Fruit fly (Drosophila melanogaster) whole organism, adult: ENCODE measurements around the gene Ns4.

ENCODE experiments used
- CG11617 ChIP-seq: fragments of 200-800 bp; sonication (Bioruptor generic); optimal IDR thresholded peaks from 2 replicates; lab custom pipeline; 2017; ENCODE audit warnings: mild to moderate bottlenecking, missing biosample characterization, missing genetic modification reagents, missing genetic modification characterization
- CG12768 ChIP-seq: fragments of 200-800 bp; sonication (Bioruptor generic); optimal IDR thresholded peaks from 2 replicates; lab custom pipeline; 2017; ENCODE audit warnings: missing biosample characterization, missing genetic modification characterization, mild to moderate bottlenecking, moderate library complexity, missing genetic modification reagents
- CG14711 ChIP-seq: fragments of 200-800 bp; sonication (Bioruptor generic); optimal IDR thresholded peaks from 2 replicates; lab custom pipeline; 2018; ENCODE audit warnings: missing biosample characterization, mild to moderate bottlenecking, missing genetic modification characterization, moderate library complexity
- CG1620 ChIP-seq: fragments of 200-800 bp; sonication (Bioruptor generic); optimal IDR thresholded peaks from 2 replicates; lab custom pipeline; 2016; ENCODE audit warnings: missing biosample characterization, missing genetic modification characterization
- CG33017 ChIP-seq: fragments of 200-800 bp; sonication (Bioruptor generic); optimal IDR thresholded peaks from 2 replicates; lab custom pipeline; 2018; ENCODE audit warnings: missing biosample characterization, mild to moderate bottlenecking, missing genetic modification characterization, moderate library complexity
- CG5204 ChIP-seq: fragments of 200-800 bp; sonication (Bioruptor generic); optimal IDR thresholded peaks from 2 replicates; lab custom pipeline; 2016; ENCODE audit warnings: missing biosample characterization, missing genetic modification characterization
- CG7045 ChIP-seq: fragments of 200-800 bp; sonication (Bioruptor generic); optimal IDR thresholded peaks from 2 replicates; lab custom pipeline; 2017; ENCODE audit warnings: missing biosample characterization, mild to moderate bottlenecking, missing genetic modification characterization
- CG7101 ChIP-seq: fragments of 200-800 bp; sonication (Bioruptor generic); optimal IDR thresholded peaks from 2 replicates; lab custom pipeline; 2018; ENCODE audit warnings: missing biosample characterization, mild to moderate bottlenecking, missing genetic modification characterization, moderate library complexity
- Clk ChIP-seq: fragments of 200-800 bp; sonication (Bioruptor generic); optimal IDR thresholded peaks from 2 replicates; lab custom pipeline; 2017; ENCODE audit warnings: missing biosample characterization, missing genetic modification characterization
- Crg-1 ChIP-seq: fragments of 200-800 bp; sonication (Bioruptor generic); optimal IDR thresholded peaks from 2 replicates; lab custom pipeline; 2016; ENCODE audit warnings: missing biosample characterization, missing genetic modification characterization
- Hr96 ChIP-seq: fragments of 200-800 bp; sonication (Bioruptor generic); optimal IDR thresholded peaks from 2 replicates; lab custom pipeline; 2016; ENCODE audit warnings: missing biosample characterization, missing genetic modification characterization
- Mnt ChIP-seq: fragments of 200-800 bp; sonication (Bioruptor generic); optimal IDR thresholded peaks from 2 replicates; lab custom pipeline; 2016; ENCODE audit warnings: missing biosample characterization, mild to moderate bottlenecking, missing genetic modification characterization
- bab1 ChIP-seq: fragments of 200-800 bp; sonication (Bioruptor generic); optimal IDR thresholded peaks from 3 replicates; lab custom pipeline; 2019; ENCODE audit warnings: missing biosample characterization, mild to moderate bottlenecking, missing genetic modification characterization, moderate library complexity
- cic ChIP-seq: fragments of 200-800 bp; sonication (Bioruptor generic); optimal IDR thresholded peaks from 2 replicates; lab custom pipeline; 2017; ENCODE audit warnings: missing biosample characterization, mild to moderate bottlenecking, missing genetic modification characterization, moderate library complexity
- cnc ChIP-seq, 2 experiments: fragments of >200 bp; optimal IDR thresholded peaks; 2 replicates each; lab custom pipeline; 2017
- kay ChIP-seq: fragments of 200-800 bp; sonication (Bioruptor generic); peaks from one replicate; lab custom pipeline; 2016; ENCODE audit warnings: missing biosample characterization, missing genetic modification characterization, borderline replicate concordance
- ovo ChIP-seq: fragments of 200-800 bp; sonication (Bioruptor generic); optimal IDR thresholded peaks from 2 replicates; lab custom pipeline; 2016; ENCODE audit warnings: missing biosample characterization, missing genetic modification characterization
- pad ChIP-seq: fragments of 200-800 bp; sonication (Bioruptor generic); optimal IDR thresholded peaks from 3 replicates; lab custom pipeline; 2017; ENCODE audit warnings: missing biosample characterization, missing genetic modification characterization, mild to moderate bottlenecking, moderate library complexity, missing genetic modification reagents
- tj ChIP-seq: fragments of 200-800 bp; sonication (Bioruptor generic); optimal IDR thresholded peaks from 3 replicates; lab custom pipeline; 2017; ENCODE audit warnings: missing biosample characterization, mild to moderate bottlenecking, missing genetic modification characterization, moderate library complexity
- toe ChIP-seq: fragments of 200-800 bp; sonication (Bioruptor generic); optimal IDR thresholded peaks from 2 replicates; lab custom pipeline; 2016; ENCODE audit warnings: missing biosample characterization, missing genetic modification characterization

Ns4 gene

DNA sequence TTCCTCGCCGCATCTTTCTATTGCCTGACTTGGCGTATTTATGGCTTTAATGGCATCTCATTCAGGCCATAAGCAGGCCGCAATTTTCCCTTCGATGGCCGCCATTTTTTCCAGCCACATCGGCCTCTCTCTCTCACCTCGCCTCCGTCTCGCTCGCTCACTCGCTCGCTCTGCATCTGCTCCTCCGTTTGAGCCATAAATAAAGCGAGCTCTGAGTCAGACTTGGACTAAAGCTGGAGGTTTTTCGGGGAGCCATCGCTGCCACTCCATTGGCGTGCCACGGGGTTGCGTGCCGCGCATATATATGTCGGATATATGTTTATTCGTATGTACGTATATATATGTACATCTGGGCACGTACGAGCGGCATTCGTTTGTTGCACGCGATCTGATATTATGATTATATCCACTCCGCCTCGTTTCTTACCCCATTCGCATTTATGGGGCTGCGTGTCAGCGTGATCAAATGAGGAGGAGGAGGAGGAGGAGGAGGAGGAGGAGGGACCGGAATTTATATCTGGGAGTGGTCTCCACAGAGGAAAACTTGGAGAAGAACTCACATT is 24.7 kb downstream of the Ns4 start:
- TF ChIP-seq CG33017 (tag; lab: Kevin White, UChicago), result no peak
- TF ChIP-seq Hr96 (GFP tag; lab: Kevin White, UChicago), result no peak
- no peak for TF ChIP-seq CG7045 (GFP tag; lab: Kevin White, UChicago)
- TF ChIP-seq tj (GFP tag; lab: Kevin White, UChicago), result no peak
- no peak for TF ChIP-seq CG11617 (GFP tag; lab: Kevin White, UChicago)
- TF ChIP-seq Crg-1, result no peak
- TF ChIP-seq Mnt, result no peak
- TF ChIP-seq kay, result no peak

DNA sequence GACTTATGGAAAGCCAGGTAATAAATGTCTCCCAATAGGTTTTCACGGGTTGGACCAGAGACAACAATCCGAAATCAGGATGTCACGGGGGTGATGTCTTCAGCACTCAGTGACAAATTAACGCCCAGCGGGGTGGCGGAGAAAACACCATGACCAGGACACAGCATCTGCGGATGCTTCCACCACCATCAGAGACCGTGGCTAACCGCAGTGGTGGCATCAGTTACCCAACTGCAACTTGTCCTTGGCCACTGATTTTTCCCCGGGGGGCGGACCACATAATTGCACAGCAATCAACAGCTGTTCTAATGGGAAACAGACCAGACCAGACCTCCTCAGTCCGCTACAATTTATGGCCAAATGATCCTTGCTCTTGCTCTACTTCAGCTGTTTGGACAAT is 26.1 kb downstream of the Ns4 start:
- TF ChIP-seq cic, result no peak
- no peak for TF ChIP-seq bab1
- no peak for TF ChIP-seq toe
- TF ChIP-seq tj (GFP tag; lab: Kevin White, UChicago), result no peak
- no peak for TF ChIP-seq Mnt
- no peak for TF ChIP-seq CG11617 (GFP tag; lab: Kevin White, UChicago)
- no peak for TF ChIP-seq CG5204 (GFP tag; lab: Kevin White, UChicago)
- TF ChIP-seq CG12768 (GFP tag; lab: Kevin White, UChicago), result no peak
- TF ChIP-seq ovo (GFP tag; lab: Kevin White, UChicago), result no peak
- TF ChIP-seq CG1620, result no peak
- TF ChIP-seq CG7101, result no peak
- no peak for TF ChIP-seq pad

DNA sequence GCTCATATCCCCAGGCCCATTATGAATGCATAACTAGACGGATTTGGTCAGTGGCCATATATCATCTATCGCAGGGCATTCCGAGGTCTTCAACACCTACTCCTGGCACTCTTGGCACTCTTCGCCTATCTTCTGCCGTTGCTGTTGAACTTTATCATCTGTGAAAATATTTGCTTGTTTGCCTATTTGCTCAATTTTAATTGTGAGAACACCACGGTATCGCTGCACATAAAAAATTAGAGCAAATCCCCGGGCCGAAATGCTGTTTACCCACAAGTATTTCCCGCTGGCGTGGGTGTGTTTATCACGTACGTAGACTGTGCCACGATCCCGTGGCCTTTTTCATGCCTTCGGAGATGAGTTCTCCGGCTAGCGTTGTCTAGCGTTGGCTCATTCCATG is 28.5 kb downstream of the Ns4 start:
- TF ChIP-seq CG7101, result peak; percentile 72
- TF ChIP-seq cic, result peak; percentile 82
- TF ChIP-seq tj (GFP tag; lab: Kevin White, UChicago), result no peak
- TF ChIP-seq pad, result peak; percentile 56
- TF ChIP-seq CG33017 (tag; lab: Kevin White, UChicago), result peak; percentile 79
- peak; percentile 78 for TF ChIP-seq CG7045 (GFP tag; lab: Kevin White, UChicago)
- no peak for TF ChIP-seq bab1
- no peak for TF ChIP-seq Hr96 (GFP tag; lab: Kevin White, UChicago)
- peak; percentile 45 for TF ChIP-seq Clk (GFP tag; lab: Kevin White, UChicago)
- TF ChIP-seq CG5204 (GFP tag; lab: Kevin White, UChicago), result peak; percentile 9
- peak; percentile 69 for TF ChIP-seq kay
- TF ChIP-seq cnc (optimal IDR thresholded peaks at IDR 0.05; lab: Kevin White, UChicago), result no peak
- TF ChIP-seq CG14711, result peak; percentile 9
- peak; percentile 39 for TF ChIP-seq Crg-1
- TF ChIP-seq ovo (GFP tag; lab: Kevin White, UChicago), result peak; percentile 39
- peak; percentile 21 for TF ChIP-seq CG1620
- peak; percentile 64 for TF ChIP-seq CG11617 (GFP tag; lab: Kevin White, UChicago)
- peak; percentile 81 for TF ChIP-seq CG12768 (GFP tag; lab: Kevin White, UChicago)
- TF ChIP-seq Mnt, result peak; percentile 37
- peak; percentile 15 for TF ChIP-seq toe

DNA sequence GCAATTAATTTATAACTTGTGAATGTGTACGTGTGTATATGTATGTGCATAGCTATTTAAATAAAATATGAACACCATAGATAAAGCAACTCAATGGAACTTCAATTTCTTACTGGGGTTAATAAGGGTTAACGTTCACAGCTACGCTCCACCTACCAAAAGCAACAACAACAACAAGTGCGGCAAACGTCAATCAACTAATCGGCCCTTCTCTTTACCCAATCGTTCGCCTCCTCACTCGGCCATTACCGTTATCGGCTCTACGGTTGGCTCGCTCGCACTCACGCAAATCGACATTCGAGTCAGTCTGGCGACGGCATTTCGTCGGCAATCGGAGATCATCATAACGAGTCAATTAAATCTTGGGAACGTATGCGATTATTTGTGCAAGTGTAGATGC is 30.8 kb downstream of the Ns4 start:
- no peak for TF ChIP-seq bab1
- peak; percentile 34 for TF ChIP-seq toe
- TF ChIP-seq CG5204 (GFP tag; lab: Kevin White, UChicago), result no peak
- TF ChIP-seq pad, result peak; percentile 28
- no peak for TF ChIP-seq Crg-1
- TF ChIP-seq kay, result no peak
- no peak for TF ChIP-seq tj (GFP tag; lab: Kevin White, UChicago)
- TF ChIP-seq ovo (GFP tag; lab: Kevin White, UChicago), result peak; percentile 86

DNA sequence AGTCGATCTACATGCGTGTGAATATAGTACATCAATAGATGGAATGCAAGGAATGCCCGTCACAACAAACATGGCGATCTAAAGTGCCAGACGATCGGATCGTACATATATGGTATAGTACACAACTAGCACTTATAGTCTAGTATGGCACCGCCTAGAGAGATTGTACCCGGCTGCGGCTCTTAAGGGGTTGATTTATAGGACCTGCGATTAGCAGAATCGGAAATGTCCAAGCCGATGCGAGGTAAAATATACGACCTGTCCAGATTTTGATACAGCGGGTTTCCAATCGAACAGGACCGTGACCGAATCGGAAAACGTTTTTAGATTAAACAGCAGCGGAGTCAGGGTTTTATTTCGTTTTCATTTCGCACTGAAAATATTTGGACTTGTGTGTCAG is 31.6 kb downstream of the Ns4 start:
- no peak for TF ChIP-seq CG11617 (GFP tag; lab: Kevin White, UChicago)
- no peak for TF ChIP-seq CG12768 (GFP tag; lab: Kevin White, UChicago)
- TF ChIP-seq CG7101, result no peak
- no peak for TF ChIP-seq CG14711
- TF ChIP-seq tj (GFP tag; lab: Kevin White, UChicago), result no peak
- no peak for TF ChIP-seq Hr96 (GFP tag; lab: Kevin White, UChicago)
- TF ChIP-seq bab1, result no peak
- no peak for TF ChIP-seq toe
- TF ChIP-seq CG7045 (GFP tag; lab: Kevin White, UChicago), result no peak

DNA sequence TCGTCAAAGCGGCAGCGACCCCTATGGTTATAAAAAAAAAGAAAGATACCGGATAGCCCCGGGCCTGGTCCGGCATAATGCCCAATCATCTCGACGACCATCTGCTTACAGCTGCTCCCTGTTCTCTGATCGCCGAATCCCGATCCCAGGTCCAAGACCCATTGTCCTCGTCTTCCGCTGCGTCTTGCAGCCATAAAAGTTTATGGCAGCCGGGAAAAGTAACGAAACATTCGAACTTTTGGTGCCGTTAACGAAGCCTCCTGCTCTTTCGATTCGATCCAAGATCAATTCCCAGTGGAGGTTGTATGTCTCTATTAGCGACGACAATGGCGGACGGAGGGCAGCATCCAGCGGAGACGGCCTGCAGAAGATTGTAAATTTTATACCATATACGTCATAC is 33.1 kb downstream of the Ns4 start:
- TF ChIP-seq ovo (GFP tag; lab: Kevin White, UChicago) (no peak), tj (GFP tag; lab: Kevin White, UChicago) (no peak), Hr96 (GFP tag; lab: Kevin White, UChicago) (no peak), Clk (GFP tag; lab: Kevin White, UChicago) (no peak), CG7101 (no peak), pad (no peak), CG33017 (tag; lab: Kevin White, UChicago) (no peak), CG12768 (GFP tag; lab: Kevin White, UChicago) (no peak), cic (no peak), CG5204 (GFP tag; lab: Kevin White, UChicago) (no peak), CG7045 (GFP tag; lab: Kevin White, UChicago) (no peak)

DNA sequence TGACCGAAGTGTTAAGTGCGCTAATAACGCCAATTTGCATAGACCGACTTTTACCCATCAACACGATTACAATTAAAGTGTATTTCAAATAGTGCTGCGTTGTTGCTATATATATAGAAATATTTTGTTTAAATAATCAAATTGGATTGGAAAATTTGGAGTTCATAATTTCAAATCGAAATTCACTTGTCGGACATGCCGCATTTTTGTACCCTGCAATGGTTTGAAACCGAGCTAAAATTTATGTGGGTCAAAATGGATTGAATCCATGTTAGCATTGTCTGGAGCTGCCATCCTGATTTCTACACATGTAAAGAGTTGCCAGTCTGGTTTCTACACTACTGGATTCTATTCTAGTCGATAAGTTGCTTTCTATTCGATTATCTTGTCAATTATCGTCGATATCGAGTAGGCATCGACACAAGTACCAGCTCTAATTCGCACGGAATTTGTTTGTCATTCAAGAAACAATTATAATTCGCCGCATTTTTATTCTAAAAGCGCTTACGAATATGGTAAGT is 35.1 kb downstream of the Ns4 start, which contains the start of gene Pomp:
Gene Pomp (plus strand): TSS at position 386 of the 521 bp plus-strand sequence.
- no peak for TF ChIP-seq ovo (GFP tag; lab: Kevin White, UChicago)
- no peak for TF ChIP-seq CG1620
- TF ChIP-seq Crg-1, result peak; percentile 3
- TF ChIP-seq CG5204 (GFP tag; lab: Kevin White, UChicago), result no peak
- no peak for TF ChIP-seq CG12768 (GFP tag; lab: Kevin White, UChicago)
- TF ChIP-seq Mnt, result no peak
- peak; percentile 61 for TF ChIP-seq CG14711
- peak; percentile 47 for TF ChIP-seq CG7101
- TF ChIP-seq tj (GFP tag; lab: Kevin White, UChicago), result peak; percentile 9
- no peak for TF ChIP-seq Clk (GFP tag; lab: Kevin White, UChicago)
- TF ChIP-seq toe, result peak; percentile 17
- TF ChIP-seq CG7045 (GFP tag; lab: Kevin White, UChicago), result no peak
- TF ChIP-seq bab1, result peak; percentile 41
- no peak for TF ChIP-seq CG33017 (tag; lab: Kevin White, UChicago)
- peak; percentile 12 for TF ChIP-seq pad
- no peak for TF ChIP-seq cnc (optimal IDR thresholded peaks at IDR 0.05; lab: Kevin White, UChicago)
- peak; percentile 39 for TF ChIP-seq cic
- TF ChIP-seq kay, result peak; percentile 33
- TF ChIP-seq CG11617 (GFP tag; lab: Kevin White, UChicago), result no peak
- TF ChIP-seq Hr96 (GFP tag; lab: Kevin White, UChicago), result no peak
